Worm (Caenorhabditis elegans) whole organism, midembryonic: Measurements from ENCODE around the gene F55B11.5.
"Not testable (repeated sequence)": the region's sequence is repeated elsewhere in the genome, so short reads cannot be mapped to it uniquely, and the experiment has no call there.

Experiments used
- T22C8.4 ChIP-seq: fragments of 200-800 bp; sonication (Bioruptor generic); IDR thresholded peaks from 2 replicates; pipeline ENCODE4 v1.3.6; 2022; ENCODE audit warnings: missing genetic modification characterization, missing compliant biosample characterization
- cog-1 ChIP-seq: sonication (generic microtip); optimal IDR thresholded peaks from 2 replicates; lab custom pipeline; 2016; ENCODE audit warnings: missing genetic modification characterization, missing compliant biosample characterization
- flt-1 ChIP-seq: fragments of 200-800 bp; sonication (Bioruptor generic); IDR thresholded peaks from 2 replicates; pipeline ENCODE4 v1.3.6; 2022; ENCODE audit warnings: missing genetic modification characterization, missing compliant biosample characterization
- klf-2 ChIP-seq: fragments of 200-800 bp; sonication (Bioruptor generic); conservative IDR thresholded peaks from 2 replicates; pipeline ENCODE4 v1.3.6; 2022; ENCODE audit warnings: missing genetic modification reagents, missing genetic modification characterization, missing compliant biosample characterization
- med-1 ChIP-seq: sonication (generic microtip); optimal IDR thresholded peaks from 2 replicates; lab custom pipeline; 2017; ENCODE audit warnings: missing genetic modification characterization, mild to moderate bottlenecking, missing compliant biosample characterization, antibody characterized with exemption, missing genetic modification reagents; ENCODE audit not compliant: insufficient read depth
- ref-1 ChIP-seq: fragments of 200-800 bp; sonication (Bioruptor generic); conservative IDR thresholded peaks from 2 replicates; pipeline ENCODE4 v1.3.6; 2022; ENCODE audit warnings: missing genetic modification reagents, missing genetic modification characterization, missing compliant biosample characterization
- tab-1 ChIP-seq: fragments of 200-800 bp; sonication (Bioruptor generic); IDR thresholded peaks from 2 replicates; pipeline ENCODE4 v1.3.6; 2022; ENCODE audit warnings: missing genetic modification characterization, missing compliant biosample characterization
- ztf-23 ChIP-seq: fragments of 200-800 bp; sonication (Bioruptor generic); IDR thresholded peaks from 2 replicates; pipeline ENCODE4 v1.3.6; 2022; ENCODE audit warnings: missing genetic modification reagents, missing genetic modification characterization, missing compliant biosample characterization
- ztf-29 ChIP-seq: fragments of 200-800 bp; sonication (Bioruptor generic); IDR thresholded peaks from 2 replicates; pipeline ENCODE4 v1.3.6; 2022; ENCODE audit warnings: missing genetic modification reagents, missing genetic modification characterization, missing compliant biosample characterization

F55B11.5 gene

DNA sequence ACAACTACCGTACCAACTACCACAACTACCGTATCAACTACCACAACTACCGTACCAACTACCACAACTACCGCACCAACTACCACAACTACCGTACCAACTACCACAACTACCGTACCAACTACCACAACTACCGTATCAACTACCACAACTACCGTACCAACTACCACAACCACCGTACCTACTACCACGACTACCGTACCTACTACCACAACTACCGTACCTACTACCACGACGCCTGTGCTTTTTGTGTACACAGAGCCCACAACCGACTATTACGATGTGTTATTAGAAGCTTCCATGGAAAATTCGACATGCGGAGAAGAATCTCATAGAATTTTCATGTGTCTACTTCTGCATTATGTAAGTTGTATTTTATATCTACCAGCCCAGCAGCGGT, at the start of gene F55B11.5:
TSS of gene F55B11.5 (plus strand) at position 301 of the 400 bp plus-strand sequence.
- TF ChIP-seq cog-1 (tag; lab: Kevin White, UChicago); tab-1 (GFP tag; lab: Robert Waterston, UW); ztf-29 (GFP tag; lab: Robert Waterston, UW): not testable (repeated sequence)

DNA sequence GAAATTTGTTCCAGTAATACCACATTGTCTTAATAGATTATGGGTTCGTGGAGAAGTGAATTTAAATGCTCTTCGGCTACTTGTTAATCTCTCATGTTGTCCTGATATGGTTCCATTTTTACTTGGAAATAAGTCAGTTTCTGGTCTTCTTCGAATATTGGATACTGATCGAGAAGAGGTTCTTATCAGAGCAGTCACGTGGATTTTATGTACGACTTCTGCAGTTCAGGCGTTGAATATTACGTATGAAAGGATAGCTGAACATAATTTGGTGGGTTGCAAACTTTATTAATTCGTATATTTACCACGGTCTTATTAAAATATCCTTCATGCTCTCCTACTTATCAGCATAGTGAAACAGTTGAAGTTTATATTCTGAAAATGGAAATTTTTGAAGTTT, 49.6 kb upstream of the F55B11.5 start:
- TF ChIP-seq klf-2 (no peak), cog-1 (tag; lab: Kevin White, UChicago) (no peak), med-1 (no peak), ztf-29 (GFP tag; lab: Robert Waterston, UW) (no peak), flt-1 (GFP tag; lab: Robert Waterston, UW) (no peak), tab-1 (GFP tag; lab: Robert Waterston, UW) (no peak), ref-1 (GFP tag; lab: Robert Waterston, UW) (no peak), ztf-23 (GFP tag; lab: Robert Waterston, UW) (no peak), T22C8.4 (GFP tag; lab: Robert Waterston, UW) (no peak)

- no peak for TF ChIP-seq flt-1 (GFP tag; lab: Robert Waterston, UW)
- TF ChIP-seq cog-1 (tag; lab: Kevin White, UChicago) = no peak
- TF ChIP-seq T22C8.4 (GFP tag; lab: Robert Waterston, UW) = no peak
- no peak for TF ChIP-seq klf-2
- no peak for TF ChIP-seq tab-1 (GFP tag; lab: Robert Waterston, UW)
- TF ChIP-seq ztf-23 (GFP tag; lab: Robert Waterston, UW) = no peak
- no peak for TF ChIP-seq ref-1 (GFP tag; lab: Robert Waterston, UW)
- TF ChIP-seq med-1 = no peak
- TF ChIP-seq ztf-29 (GFP tag; lab: Robert Waterston, UW) = no peak
Observed at ce11 chrIV:14379191-14379590, 48.3 kb upstream of the F55B11.5 start.

- TF ChIP-seq ref-1 (GFP tag; lab: Robert Waterston, UW) (no peak), flt-1 (GFP tag; lab: Robert Waterston, UW) (no peak), ztf-29 (GFP tag; lab: Robert Waterston, UW) (no peak)
Observed at ce11 chrIV:14383474-14383873, 44.0 kb upstream of the F55B11.5 start, which contains the start of gene paqr-3. TSS of gene paqr-3 (minus strand) at chrIV:14383683.

- TF ChIP-seq ztf-29 (GFP tag; lab: Robert Waterston, UW) (no peak), flt-1 (GFP tag; lab: Robert Waterston, UW) (no peak), T22C8.4 (GFP tag; lab: Robert Waterston, UW) (no peak), klf-2 (no peak), tab-1 (GFP tag; lab: Robert Waterston, UW) (no peak), ztf-23 (GFP tag; lab: Robert Waterston, UW) (no peak), med-1 (no peak)
Observed at ce11 chrIV:14384194-14384593, 43.3 kb upstream of the F55B11.5 start.

DNA sequence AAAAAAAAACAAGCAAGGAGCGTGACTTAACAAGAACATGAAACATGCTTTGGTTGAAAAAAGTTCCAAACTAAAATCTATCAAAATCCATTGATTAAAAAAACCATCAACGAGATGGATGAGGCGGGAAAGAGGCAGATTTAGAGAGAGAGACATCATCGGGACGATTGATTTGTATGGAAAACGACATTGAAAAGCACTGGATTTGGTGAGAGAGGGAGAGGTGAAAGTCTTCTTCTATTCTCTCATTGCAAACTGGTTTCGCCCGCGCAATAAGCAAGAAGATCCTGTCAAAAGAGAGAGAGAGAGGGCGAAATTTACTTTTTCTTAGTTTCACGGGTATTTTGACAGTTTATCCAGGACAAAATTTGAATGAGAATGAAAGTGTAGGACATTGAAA, 42.4 kb upstream of the F55B11.5 start:
- no peak for TF ChIP-seq cog-1 (tag; lab: Kevin White, UChicago)
- TF ChIP-seq tab-1 (GFP tag; lab: Robert Waterston, UW) = no peak
- no peak for TF ChIP-seq ref-1 (GFP tag; lab: Robert Waterston, UW)
- no peak for TF ChIP-seq ztf-23 (GFP tag; lab: Robert Waterston, UW)
- no peak for TF ChIP-seq ztf-29 (GFP tag; lab: Robert Waterston, UW)
- TF ChIP-seq flt-1 (GFP tag; lab: Robert Waterston, UW) = no peak
- TF ChIP-seq med-1 = no peak
- TF ChIP-seq T22C8.4 (GFP tag; lab: Robert Waterston, UW) = no peak
- TF ChIP-seq klf-2 = no peak

- TF ChIP-seq tab-1 (GFP tag; lab: Robert Waterston, UW) (no peak), ztf-29 (GFP tag; lab: Robert Waterston, UW) (no peak), med-1 (no peak), ztf-23 (GFP tag; lab: Robert Waterston, UW) (no peak), cog-1 (tag; lab: Kevin White, UChicago) (no peak), flt-1 (GFP tag; lab: Robert Waterston, UW) (no peak), T22C8.4 (GFP tag; lab: Robert Waterston, UW) (no peak), ref-1 (GFP tag; lab: Robert Waterston, UW) (no peak), klf-2 (no peak)
Observed at ce11 chrIV:14387766-14388553, 39.5 kb upstream of the F55B11.5 start.

DNA sequence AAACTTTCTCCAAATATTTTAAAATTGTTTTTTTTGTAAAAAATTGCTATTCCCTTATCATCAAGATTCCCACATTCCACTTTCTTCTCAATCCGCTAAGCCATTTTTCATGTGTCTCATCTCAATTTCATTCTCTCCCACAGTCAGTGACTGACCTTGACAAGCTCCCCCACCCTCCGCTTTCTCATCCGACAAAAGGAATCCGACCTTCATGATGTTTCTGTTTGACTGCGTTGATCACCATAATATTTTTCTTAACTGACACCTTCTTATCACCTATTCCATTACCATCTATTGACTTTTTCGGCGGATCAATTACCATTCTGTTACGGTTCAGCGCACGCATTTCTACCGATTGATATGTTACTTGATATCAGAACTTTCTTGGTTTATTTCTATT, 38.4 kb upstream of the F55B11.5 start:
- no peak for TF ChIP-seq ref-1 (GFP tag; lab: Robert Waterston, UW)
- no peak for TF ChIP-seq tab-1 (GFP tag; lab: Robert Waterston, UW)
- TF ChIP-seq klf-2 = no peak
- no peak for TF ChIP-seq flt-1 (GFP tag; lab: Robert Waterston, UW)
- TF ChIP-seq ztf-29 (GFP tag; lab: Robert Waterston, UW) = no peak
- TF ChIP-seq med-1 = no peak
- TF ChIP-seq T22C8.4 (GFP tag; lab: Robert Waterston, UW) = no peak
- TF ChIP-seq ztf-23 (GFP tag; lab: Robert Waterston, UW) = no peak
- no peak for TF ChIP-seq cog-1 (tag; lab: Kevin White, UChicago)

DNA sequence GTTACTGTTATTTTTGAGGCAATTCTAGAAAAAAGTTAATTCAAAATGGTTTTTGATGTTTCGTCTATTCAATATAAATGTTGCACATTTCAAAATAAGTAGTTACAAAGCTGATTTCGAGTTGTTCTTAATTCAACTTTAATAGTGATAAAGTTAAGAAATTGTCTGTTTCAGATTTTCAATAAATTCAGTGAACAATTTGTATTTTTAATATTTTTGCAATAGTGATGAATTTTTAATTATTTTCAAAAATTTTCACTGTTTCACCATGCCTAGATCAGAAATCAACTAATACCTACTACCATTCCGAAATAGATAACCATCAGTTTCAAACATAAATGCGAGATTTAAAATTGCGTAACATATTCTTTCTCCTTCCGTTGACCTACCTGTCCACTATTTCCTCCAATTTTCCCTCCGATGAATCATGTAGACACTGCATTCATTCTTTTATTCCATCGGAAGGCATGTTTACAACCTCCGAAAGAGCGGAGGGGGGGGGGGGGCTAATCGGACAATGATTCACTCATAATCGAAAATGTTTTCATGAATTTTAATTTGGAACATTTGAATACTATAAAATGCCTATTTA, 37.4 kb upstream of the F55B11.5 start:
- TF ChIP-seq cog-1 (tag; lab: Kevin White, UChicago) = no peak
- no peak for TF ChIP-seq ref-1 (GFP tag; lab: Robert Waterston, UW)
- TF ChIP-seq klf-2 = no peak
- no peak for TF ChIP-seq med-1
- TF ChIP-seq ztf-23 (GFP tag; lab: Robert Waterston, UW) = no peak
- TF ChIP-seq flt-1 (GFP tag; lab: Robert Waterston, UW) = no peak
- no peak for TF ChIP-seq tab-1 (GFP tag; lab: Robert Waterston, UW)
- TF ChIP-seq T22C8.4 (GFP tag; lab: Robert Waterston, UW) = no peak
- TF ChIP-seq ztf-29 (GFP tag; lab: Robert Waterston, UW) = no peak
